Worm (Caenorhabditis elegans) whole organism, late embryonic: ENCODE data around the gene T22G5.3.

ENCODE experiments used
- F13H6.1 ChIP-seq: sonication (generic microtip); optimal IDR thresholded peaks from 2 replicates; lab custom pipeline; 2016; ENCODE audit warnings: missing genetic modification characterization, missing compliant biosample characterization
- ama-1 ChIP-seq: fragments of 150-350 bp; optimal IDR thresholded peaks from 2 replicates; lab custom pipeline; 2014
- ceh-18 ChIP-seq: sonication (generic microtip); optimal IDR thresholded peaks from 2 replicates; lab custom pipeline; 2016; ENCODE audit warnings: missing genetic modification characterization, missing compliant biosample characterization
- lim-6 ChIP-seq: sonication (generic microtip); optimal IDR thresholded peaks from 2 replicates; lab custom pipeline; 2016; ENCODE audit warnings: missing genetic modification characterization, missing compliant biosample characterization
- odd-2 ChIP-seq: sonication (generic microtip); optimal IDR thresholded peaks from 2 replicates; lab custom pipeline; 2017; ENCODE audit warnings: antibody characterized with exemption, mild to moderate bottlenecking, missing genetic modification characterization, missing compliant biosample characterization
- pag-3 ChIP-seq: sonication (generic microtip); optimal IDR thresholded peaks from 2 replicates; lab custom pipeline; 2016; ENCODE audit warnings: missing compliant biosample characterization, missing genetic modification characterization, borderline replicate concordance
- rnt-1 ChIP-seq: sonication (generic microtip); optimal IDR thresholded peaks from 2 replicates; lab custom pipeline; 2016; ENCODE audit warnings: missing genetic modification characterization, missing compliant biosample characterization
- tbx-2 ChIP-seq: sonication (generic microtip); optimal IDR thresholded peaks from 2 replicates; lab custom pipeline; 2016; ENCODE audit warnings: missing genetic modification characterization, missing compliant biosample characterization
- unc-42 ChIP-seq: sonication (generic microtip); optimal IDR thresholded peaks from 2 replicates; lab custom pipeline; 2016; ENCODE audit warnings: missing genotype, missing genetic modification characterization, missing compliant biosample characterization

DNA sequence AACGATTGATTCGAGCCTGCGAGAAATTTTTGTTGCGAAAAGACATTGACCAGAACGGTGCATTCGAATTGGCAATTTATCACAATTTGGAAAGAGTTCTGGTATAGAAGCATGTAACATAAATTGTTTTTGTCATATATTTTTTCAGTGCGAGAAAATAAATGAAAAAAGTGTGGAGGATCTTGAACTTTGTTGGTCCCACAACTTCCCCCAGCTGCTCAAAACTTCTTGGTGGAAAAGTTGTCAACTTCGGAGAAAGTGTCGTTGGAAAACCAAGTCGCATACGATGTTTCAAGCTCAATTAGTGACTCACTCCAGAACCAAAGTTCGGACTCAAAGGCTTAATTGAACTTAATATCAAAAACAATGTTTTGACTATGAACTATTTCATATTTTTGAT lies 51.2 kb downstream of the T22G5.3 start:
- TF ChIP-seq lim-6 (tag; lab: Kevin White, UChicago) (no peak), pag-3 (tag; lab: Kevin White, UChicago) (no peak), F13H6.1 (tag; lab: Kevin White, UChicago) (no peak), ama-1 (lab: Kevin White, UChicago) (no peak), rnt-1 (tag; lab: Kevin White, UChicago) (no peak), unc-42 (tag; lab: Kevin White, UChicago) (no peak), tbx-2 (tag; lab: Kevin White, UChicago) (no peak), odd-2 (no peak), ceh-18 (tag; lab: Kevin White, UChicago) (no peak)
